Worm (Caenorhabditis elegans) whole organism, L1 larva: Measurements from ENCODE around the gene tbx-37.

ENCODE experiments used
- C16A3.4 ChIP-seq: fragments of 150-350 bp; optimal IDR thresholded peaks from 2 replicates; lab custom pipeline; 2014; ENCODE audit warnings: missing biosample characterization, missing genetic modification characterization
- F16B12.6 ChIP-seq: fragments of 150-350 bp; optimal IDR thresholded peaks from 2 replicates; lab custom pipeline; 2014; ENCODE audit warnings: missing biosample characterization, missing genetic modification characterization
- ama-1 ChIP-seq: fragments of 150-350 bp; optimal IDR thresholded peaks from 2 replicates; lab custom pipeline; 2014
- blmp-1 ChIP-seq: fragments of 150-350 bp; optimal IDR thresholded peaks from 2 replicates; lab custom pipeline; 2014; ENCODE audit warnings: missing biosample characterization, missing genetic modification characterization
- ceh-8 ChIP-seq: fragments of 200-800 bp; sonication (Bioruptor generic); optimal IDR thresholded peaks from 2 replicates; lab custom pipeline; 2018; ENCODE audit warnings: mild to moderate bottlenecking, missing genetic modification characterization, moderate library complexity, missing compliant biosample characterization
- ceh-90 ChIP-seq: sonication (generic microtip); optimal IDR thresholded peaks from 2 replicates; lab custom pipeline; 2016; ENCODE audit warnings: missing genetic modification characterization, missing compliant biosample characterization
- dpl-1 ChIP-seq, 3 experiments: fragments of 150-350 bp in 2 of 3; sonication (generic microtip) in 1 of 3; optimal IDR thresholded peaks; 2 replicates each; lab custom pipeline; 2014 to 2017; ENCODE audit warnings: missing biosample characterization in 3 of 3, missing genetic modification characterization in 3 of 3, missing genetic modification reagents in 3 of 3
- dsc-1 ChIP-seq: sonication (generic microtip); optimal IDR thresholded peaks from 2 replicates; lab custom pipeline; 2016; ENCODE audit warnings: mild to moderate bottlenecking, missing genetic modification characterization, missing compliant biosample characterization
- egl-13 ChIP-seq: sonication (generic microtip); optimal IDR thresholded peaks from 2 replicates; lab custom pipeline; 2016; ENCODE audit warnings: missing genotype, missing genetic modification reagents, missing genetic modification characterization, missing compliant biosample characterization
- egl-27 ChIP-seq, 2 experiments: fragments of 150-350 bp in 1 of 2; sonication (generic microtip); optimal IDR thresholded peaks; 3 replicates each; lab custom pipeline; 2017 to 2018; ENCODE audit warnings: missing biosample characterization in 2 of 2, missing genetic modification characterization in 2 of 2, missing genetic modification reagents in 2 of 2
- elt-3 ChIP-seq, 6 experiments: fragments of 150-350 bp in 1 of 6; sonication (generic microtip); optimal IDR thresholded peaks; 2 replicates each; lab custom pipeline; 2017 to 2018; ENCODE audit warnings: missing biosample characterization in 6 of 6, missing genetic modification characterization in 6 of 6, inconsistent platforms in 1 of 6
- fkh-10 ChIP-seq: sonication (generic microtip); optimal IDR thresholded peaks from 2 replicates; lab custom pipeline; 2017; ENCODE audit warnings: missing biosample characterization, missing genetic modification reagents, missing genetic modification characterization
- fos-1 ChIP-seq: fragments of 150-350 bp; optimal IDR thresholded peaks from 2 replicates; lab custom pipeline; 2014; ENCODE audit warnings: missing biosample characterization, missing genetic modification characterization
- grh-1 ChIP-seq: fragments of 200-800 bp; sonication (Bioruptor generic); IDR thresholded peaks from 2 replicates; pipeline ENCODE4 v1.3.6; 2022; ENCODE audit warnings: missing genetic modification reagents, missing genetic modification characterization, missing compliant biosample characterization
- hlh-4 ChIP-seq: sonication (generic microtip); optimal IDR thresholded peaks from 2 replicates; lab custom pipeline; 2016; ENCODE audit warnings: mild to moderate bottlenecking, missing genetic modification characterization, missing compliant biosample characterization
- isw-1 ChIP-seq: fragments of 200-800 bp; sonication (Bioruptor generic); IDR thresholded peaks from 2 replicates; pipeline ENCODE4 v1.3.6; 2022; ENCODE audit warnings: missing genetic modification characterization, missing compliant biosample characterization
- jun-1 ChIP-seq: fragments of 150-350 bp; optimal IDR thresholded peaks from 2 replicates; lab custom pipeline; 2014; ENCODE audit warnings: missing biosample characterization, missing genetic modification reagents, missing genetic modification characterization
- lin-14 ChIP-seq: fragments of 200-800 bp; sonication (Bioruptor generic); optimal IDR thresholded peaks from 2 replicates; lab custom pipeline; 2018; ENCODE audit warnings: mild to moderate bottlenecking, missing genetic modification characterization, moderate library complexity, missing compliant biosample characterization
- lin-35 ChIP-seq, 2 experiments: fragments of 150-350 bp; optimal IDR thresholded peaks; 2 replicates each; lab custom pipeline; 2014; ENCODE audit warnings: missing biosample characterization in 2 of 2, missing genetic modification characterization in 2 of 2, missing genetic modification reagents in 2 of 2
- mdl-1 ChIP-seq, 2 experiments: fragments of 150-350 bp; optimal IDR thresholded peaks; 2 replicates each; lab custom pipeline; 2014 to 2017; ENCODE audit warnings: missing biosample characterization in 2 of 2, missing genetic modification characterization in 2 of 2, inconsistent platforms in 1 of 2
- mep-1 ChIP-seq: fragments of 150-350 bp; optimal IDR thresholded peaks from 2 replicates; lab custom pipeline; 2014; ENCODE audit warnings: missing biosample characterization, missing genetic modification characterization
- nhr-11 ChIP-seq: fragments of 150-350 bp; optimal IDR thresholded peaks from 2 replicates; lab custom pipeline; 2014; ENCODE audit warnings: missing biosample characterization, missing genetic modification characterization
- nhr-19 ChIP-seq: fragments of 200-800 bp; sonication (Bioruptor generic); conservative IDR thresholded peaks from 2 replicates; pipeline ENCODE4 v1.3.6; 2022; ENCODE audit warnings: missing genetic modification characterization, missing compliant biosample characterization
- nhr-20 ChIP-seq: sonication (generic microtip); optimal IDR thresholded peaks from 2 replicates; lab custom pipeline; 2016; ENCODE audit warnings: mild to moderate bottlenecking, missing genetic modification characterization, missing compliant biosample characterization
- nhr-47 ChIP-seq: sonication (generic microtip); optimal IDR thresholded peaks from 2 replicates; lab custom pipeline; 2016; ENCODE audit warnings: mild to moderate bottlenecking, missing genetic modification characterization, moderate library complexity, missing compliant biosample characterization
- nhr-76 ChIP-seq: sonication (generic microtip); optimal IDR thresholded peaks from 2 replicates; lab custom pipeline; 2017; ENCODE audit warnings: missing biosample characterization, missing genetic modification characterization
- nhr-84 ChIP-seq: sonication (generic microtip); optimal IDR thresholded peaks from 2 replicates; lab custom pipeline; 2017; ENCODE audit warnings: missing biosample characterization, missing genetic modification characterization
- nhr-85 ChIP-seq: sonication (generic microtip); peaks from one replicate; lab custom pipeline; 2016; ENCODE audit warnings: missing genetic modification characterization, inconsistent platforms, missing compliant biosample characterization
- nhr-90 ChIP-seq: sonication (generic microtip); optimal IDR thresholded peaks from 2 replicates; lab custom pipeline; 2016; ENCODE audit warnings: mild to moderate bottlenecking, missing genetic modification characterization, missing compliant biosample characterization; ENCODE audit not compliant: poor library complexity
- pag-3 ChIP-seq: sonication (generic microtip); optimal IDR thresholded peaks from 2 replicates; lab custom pipeline; 2017; ENCODE audit warnings: missing genetic modification characterization, mild to moderate bottlenecking, missing compliant biosample characterization, antibody characterized with exemption, borderline replicate concordance; ENCODE audit not compliant: insufficient read depth
- rnt-1 ChIP-seq: sonication (generic microtip); optimal IDR thresholded peaks from 2 replicates; lab custom pipeline; 2016; ENCODE audit warnings: mild to moderate bottlenecking, missing genetic modification characterization, moderate library complexity, missing compliant biosample characterization
- skn-1 ChIP-seq: fragments of 150-350 bp; optimal IDR thresholded peaks from 2 replicates; lab custom pipeline; 2014; ENCODE audit warnings: missing biosample characterization, missing genetic modification characterization
- snu-23 ChIP-seq: sonication (generic microtip); optimal IDR thresholded peaks from 2 replicates; lab custom pipeline; 2016; ENCODE audit warnings: missing genetic modification characterization, missing compliant biosample characterization
- sox-4 ChIP-seq: sonication (generic microtip); optimal IDR thresholded peaks from 2 replicates; lab custom pipeline; 2016; ENCODE audit warnings: missing genetic modification characterization, missing compliant biosample characterization
- sup-37 ChIP-seq: fragments of 200-800 bp; sonication (Bioruptor generic); optimal IDR thresholded peaks from 2 replicates; lab custom pipeline; 2018; ENCODE audit warnings: mild to moderate bottlenecking, missing genetic modification characterization, missing compliant biosample characterization
- tbx-2 ChIP-seq: sonication (generic microtip); optimal IDR thresholded peaks from 2 replicates; lab custom pipeline; 2016; ENCODE audit warnings: missing genetic modification characterization, missing compliant biosample characterization
- unc-86 ChIP-seq: sonication (generic microtip); optimal IDR thresholded peaks from 2 replicates; lab custom pipeline; 2016; ENCODE audit warnings: missing genetic modification characterization, missing compliant biosample characterization
- zip-4 ChIP-seq: fragments of 200-800 bp; sonication (Bioruptor generic); optimal IDR thresholded peaks from 2 replicates; lab custom pipeline; 2018; ENCODE audit warnings: mild to moderate bottlenecking, missing genetic modification characterization, moderate library complexity, missing compliant biosample characterization
- ztf-11 ChIP-seq, 2 experiments: sonication (generic microtip); optimal IDR thresholded peaks; 2 replicates each; lab custom pipeline; 2016 to 2017; ENCODE audit warnings: missing genetic modification characterization in 2 of 2, missing biosample characterization in 1 of 2, missing compliant biosample characterization in 1 of 2

Gene tbx-37

DNA sequence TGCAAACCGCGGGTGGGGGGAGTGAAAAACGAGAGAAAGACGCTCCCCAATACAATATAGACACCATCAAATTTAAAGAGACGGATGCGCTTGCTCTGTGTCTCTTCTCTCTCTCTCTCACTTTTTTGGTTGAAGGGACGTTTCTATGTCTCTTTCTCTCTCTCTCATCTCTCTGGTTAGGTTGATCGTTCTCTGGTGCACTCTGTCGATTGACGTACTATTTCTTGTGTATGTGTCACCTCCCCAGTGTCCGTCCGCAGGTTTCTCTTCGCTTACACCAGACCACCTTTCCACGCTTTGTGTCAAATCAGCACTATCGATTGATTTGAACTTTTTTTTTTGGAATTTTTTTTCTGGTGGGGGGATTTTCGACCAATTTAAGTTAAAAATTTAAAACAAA, 16.5 kb upstream of the tbx-37 start (continued):
- TF ChIP-seq ama-1 (lab: Kevin White, UChicago) (no peak), nhr-20 (tag; lab: Kevin White, UChicago) (peak; percentile 84), nhr-84 (no peak), tbx-2 (tag; lab: Kevin White, UChicago) (peak; percentile 60), ceh-90 (tag; lab: Kevin White, UChicago) (no peak)
- TF ChIP-seq, all 84 proteins: peak for 37

DNA sequence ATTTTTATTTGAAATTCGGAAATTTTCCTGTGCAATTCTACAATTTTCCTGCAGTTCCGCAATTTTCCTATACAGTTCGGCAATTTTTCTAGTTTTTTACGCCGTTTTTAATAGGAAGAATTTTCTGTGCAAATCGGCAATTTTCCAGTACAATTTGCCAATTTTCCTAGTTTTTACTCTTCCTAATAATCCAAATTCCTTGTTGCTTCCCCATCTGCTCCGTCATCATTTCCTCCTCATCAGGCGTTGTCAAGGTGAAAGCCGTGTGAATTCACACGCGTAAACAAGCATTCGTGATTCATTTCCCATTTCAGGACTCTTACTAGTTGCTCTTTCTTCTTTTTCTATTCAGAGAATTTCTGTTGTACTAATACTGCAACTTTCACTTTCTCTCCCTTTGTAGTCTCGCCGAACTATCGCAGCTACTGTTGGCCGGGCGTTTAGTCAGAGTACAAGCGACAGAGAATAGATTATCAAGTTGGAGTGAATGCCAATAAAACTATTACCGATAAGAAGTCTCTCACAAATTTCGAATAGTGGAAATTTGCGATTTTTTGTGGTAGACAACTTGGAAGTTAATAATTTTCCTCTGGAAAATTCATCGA, 14.8 kb upstream of the tbx-37 start:
- TF ChIP-seq nhr-85 (tag; lab: Kevin White, UChicago), result peak; percentile 60
- no peak for TF ChIP-seq dsc-1 (tag; lab: Kevin White, UChicago)
- no peak for TF ChIP-seq C16A3.4
- TF ChIP-seq blmp-1, result peak; percentile 91
- no peak for TF ChIP-seq nhr-19
- no peak for TF ChIP-seq F16B12.6 (tag; lab: Kevin White, UChicago)
- TF ChIP-seq ceh-8, result no peak
- no peak for TF ChIP-seq lin-14
- no peak for TF ChIP-seq dpl-1 (GFP tag; optimal IDR thresholded peaks at IDR 0.05; lab: Kevin White, UChicago)
- TF ChIP-seq skn-1 (tag; lab: Kevin White, UChicago), result no peak
- no peak for TF ChIP-seq sox-4 (tag; lab: Kevin White, UChicago)
- TF ChIP-seq, all 84 proteins: peak for 2

DNA sequence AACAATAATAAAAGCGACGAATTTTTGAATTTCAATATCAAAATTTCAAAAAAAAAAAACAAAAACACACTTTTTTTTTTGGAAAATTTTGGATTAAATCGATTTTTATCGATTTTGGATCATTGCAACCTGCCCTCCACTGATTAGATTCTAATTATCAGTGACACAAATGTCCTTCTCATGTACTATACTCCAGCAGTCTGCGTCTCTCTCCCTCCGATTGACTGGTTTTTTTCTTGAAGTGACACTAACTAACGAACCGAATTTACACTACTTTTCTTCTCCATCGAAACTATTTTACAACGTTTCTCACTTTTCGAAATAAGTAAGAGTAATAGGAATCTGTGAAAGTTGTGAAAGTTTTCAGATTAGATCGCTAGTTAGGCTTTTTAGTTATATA, 13.9 kb upstream of the tbx-37 start:
- TF ChIP-seq ztf-11 (tag; optimal IDR thresholded peaks at IDR 0.05; lab: Kevin White, UChicago) (no peak), pag-3 (tag; lab: Kevin White, UChicago) (no peak), nhr-90 (tag; lab: Kevin White, UChicago) (peak; percentile 13), zip-4 (GFP tag; lab: Kevin White, UChicago) (no peak), egl-27 (tag; optimal IDR thresholded peaks at IDR 0.05; lab: Kevin White, UChicago) (no peak), mep-1 (tag; lab: Kevin White, UChicago) (peak; percentile 6), fos-1 (tag; lab: Kevin White, UChicago) (no peak), elt-3 (tag; optimal IDR thresholded peaks at IDR 0.05; lab: Kevin White, UChicago) (peak in 4 of 6 experiments; percentile 29 to 77 (median 54)), snu-23 (peak; percentile 11), lin-35 (GFP tag; optimal IDR thresholded peaks at IDR 0.05; lab: Kevin White, UChicago) (peak in 1 of 2 experiments; percentile 16), blmp-1 (peak; percentile 63), nhr-85 (tag; lab: Kevin White, UChicago) (peak; percentile 67), nhr-76 (tag; lab: Kevin White, UChicago) (no peak), lin-14 (peak; percentile 21), mdl-1 (tag; optimal IDR thresholded peaks at IDR 0.05; lab: Kevin White, UChicago) (no peak)

DNA sequence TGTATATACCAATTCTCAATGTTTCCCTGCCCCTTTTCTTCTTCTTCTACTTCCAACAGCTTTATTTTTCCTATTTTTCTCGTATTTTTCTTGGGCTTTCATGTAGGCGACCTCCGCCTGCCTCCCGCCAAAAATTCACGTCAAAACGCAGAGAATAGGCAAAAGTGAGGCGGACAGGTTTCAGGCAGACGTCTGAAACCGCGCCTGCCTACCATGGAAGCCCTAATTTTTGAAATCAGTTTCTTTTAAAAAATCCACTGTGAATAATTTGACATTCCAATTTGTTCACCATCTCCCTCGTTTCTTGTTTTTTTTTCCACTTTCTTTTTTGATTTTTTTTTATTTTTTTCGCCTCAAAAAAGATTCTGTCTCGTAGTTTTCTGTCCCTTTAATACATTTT, 11.9 kb upstream of the tbx-37 start:
- TF ChIP-seq nhr-47 (tag; lab: Kevin White, UChicago), result no peak
- TF ChIP-seq isw-1 (GFP tag; lab: Robert Waterston, UW), result no peak
- no peak for TF ChIP-seq unc-86 (tag; lab: Kevin White, UChicago)
- TF ChIP-seq jun-1, result no peak
- no peak for TF ChIP-seq nhr-90 (tag; lab: Kevin White, UChicago)

DNA sequence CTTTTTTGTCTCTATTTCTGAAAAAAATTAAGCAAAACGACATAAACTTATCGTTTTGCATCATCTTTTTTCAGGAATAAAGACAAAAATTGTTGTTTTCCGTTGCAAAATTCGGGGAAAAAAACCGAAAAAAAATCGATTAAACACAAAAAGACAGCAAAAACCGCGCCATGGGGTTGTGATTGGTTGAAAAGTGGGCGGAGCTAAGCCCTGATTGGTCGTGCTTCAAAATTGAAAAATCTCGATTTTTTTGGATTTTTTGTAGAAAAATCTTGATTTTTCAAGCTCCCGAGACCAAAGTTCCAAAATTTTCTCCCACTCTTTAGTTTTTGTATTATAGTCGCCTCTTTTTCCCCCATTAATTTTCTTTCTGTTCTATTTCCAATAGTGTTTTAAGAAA, 11.4 kb upstream of the tbx-37 start:
- TF ChIP-seq hlh-4 (tag; lab: Kevin White, UChicago), result no peak
- TF ChIP-seq rnt-1, result no peak
- TF ChIP-seq fkh-10 (GFP tag; lab: Kevin White, UChicago), result no peak
- TF ChIP-seq nhr-20 (tag; lab: Kevin White, UChicago), result no peak
- TF ChIP-seq egl-13 (tag; lab: Kevin White, UChicago), result no peak
- no peak for TF ChIP-seq sup-37 (GFP tag; lab: Kevin White, UChicago)
- TF ChIP-seq nhr-90 (tag; lab: Kevin White, UChicago), result no peak
- TF ChIP-seq tbx-2 (tag; lab: Kevin White, UChicago), result no peak
- no peak for TF ChIP-seq nhr-11 (tag; lab: Kevin White, UChicago)
- no peak for TF ChIP-seq grh-1 (GFP tag; lab: Robert Waterston, UW)
- no peak for TF ChIP-seq lin-14
